Worm (Caenorhabditis elegans): ENCODE measurements around the gene rps-21.

Gene rps-21

DNA sequence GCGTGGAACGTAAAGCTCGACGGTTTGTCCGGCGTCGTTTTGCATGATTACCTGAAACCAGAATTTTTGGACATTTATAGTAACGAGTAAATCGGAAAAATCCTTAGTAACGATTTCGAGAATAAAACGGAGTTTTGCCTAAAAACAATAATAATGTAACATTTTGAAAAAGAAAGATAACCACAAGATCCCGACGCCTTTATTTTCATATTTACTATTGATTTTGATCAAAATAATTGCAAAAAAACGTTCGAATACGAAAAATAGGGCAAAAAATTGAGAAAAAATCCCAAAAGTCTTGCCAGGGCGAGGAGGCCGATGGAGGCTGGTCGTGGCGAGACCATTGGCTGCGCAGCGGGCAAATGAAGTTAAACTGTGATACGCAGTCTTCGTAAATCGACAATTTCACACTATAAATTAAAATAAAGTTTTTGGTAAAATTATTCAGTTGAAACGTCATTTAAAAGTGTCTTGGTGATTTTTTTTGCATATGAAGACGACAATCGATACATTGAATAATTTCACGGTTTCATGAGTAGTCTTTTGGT is at the start of gene rps-21:
Gene rps-21 (minus strand): TSS at position 51 of the 548 bp plus-strand sequence.
- peak; percentile 73 for TF ChIP-seq egl-27 (tag; optimal IDR thresholded peaks at IDR 0.05)
- peak; percentile 70 for TF ChIP-seq nhr-129 (tag; optimal IDR thresholded peaks at IDR 0.05)
- peak; percentile 67 for TF ChIP-seq sma-9 (GFP tag; optimal IDR thresholded peaks at IDR 0.05)
- no peak for TF ChIP-seq sma-9 (tag; optimal IDR thresholded peaks at IDR 0.05)
- no peak for TF ChIP-seq alr-1 (tag; optimal IDR thresholded peaks at IDR 0.05)
- TF ChIP-seq gmeb-1 (tag; optimal IDR thresholded peaks at IDR 0.05): peak; percentile 82
- peak; percentile 58 for TF ChIP-seq F13H6.1 (tag; optimal IDR thresholded peaks at IDR 0.05)
- TF ChIP-seq sma-3 (GFP tag; optimal IDR thresholded peaks at IDR 0.05): peak; percentile 84
- peak in 1 of 2 experiments; percentile 17 for TF ChIP-seq mdl-1 (tag; optimal IDR thresholded peaks at IDR 0.05)
- TF ChIP-seq elt-1 (tag; optimal IDR thresholded peaks at IDR 0.05): no peak
- no peak for TF ChIP-seq lin-39 (tag; optimal IDR thresholded peaks at IDR 0.05)
- peak; percentile 44 for TF ChIP-seq nhr-6 (tag; optimal IDR thresholded peaks at IDR 0.05)
- no peak for TF ChIP-seq mbf-1 (tag; optimal IDR thresholded peaks at IDR 0.05)
- TF ChIP-seq nhr-237 (tag; optimal IDR thresholded peaks at IDR 0.05): no peak
- TF ChIP-seq mab-5 (tag; optimal IDR thresholded peaks at IDR 0.05): peak; percentile 46
- no peak for TF ChIP-seq nhr-12 (tag; optimal IDR thresholded peaks at IDR 0.05)
- peak; percentile 94 for TF ChIP-seq unc-55 (GFP tag; optimal IDR thresholded peaks at IDR 0.05)
- TF ChIP-seq nhr-77 (tag; optimal IDR thresholded peaks at IDR 0.05): peak; percentile 46
- no peak for TF ChIP-seq nhr-10 (tag; optimal IDR thresholded peaks at IDR 0.05)
- no peak for TF ChIP-seq nhr-23 (tag; optimal IDR thresholded peaks at IDR 0.05)
- TF ChIP-seq ceh-82 (tag; optimal IDR thresholded peaks at IDR 0.05): no peak
- TF ChIP-seq nhr-11 (tag; optimal IDR thresholded peaks at IDR 0.05): no peak
- TF ChIP-seq lsy-2 (tag; optimal IDR thresholded peaks at IDR 0.05): peak; percentile 84 to 93
- peak; percentile 43 for TF ChIP-seq blmp-1 (tag; optimal IDR thresholded peaks at IDR 0.05; ENCODE audit: insufficient read depth)
- TF ChIP-seq dmd-4 (tag; optimal IDR thresholded peaks at IDR 0.05): no peak
- peak; percentile 46 for TF ChIP-seq sem-4 (tag; optimal IDR thresholded peaks at IDR 0.05)
- TF ChIP-seq ztf-1 (GFP tag; conservative IDR thresholded peaks at IDR 0.05): no peak
- no peak for TF ChIP-seq ztf-4 (tag; optimal IDR thresholded peaks at IDR 0.05)
- no peak for TF ChIP-seq unc-62 (GFP tag; optimal IDR thresholded peaks at IDR 0.05)
- peak; percentile 59 for TF ChIP-seq snpc-4 (tag; optimal IDR thresholded peaks at IDR 0.05)
- TF ChIP-seq zag-1 (tag; optimal IDR thresholded peaks at IDR 0.05): peak; percentile 38
- TF ChIP-seq ZK546.5 (tag; optimal IDR thresholded peaks at IDR 0.05): peak; percentile 74
- peak; percentile 80 for TF ChIP-seq lin-11 (tag; optimal IDR thresholded peaks at IDR 0.05)
- TF ChIP-seq Y55F3AM.14 (GFP tag; optimal IDR thresholded peaks at IDR 0.05): no peak
- TF ChIP-seq peb-1 (tag; optimal IDR thresholded peaks at IDR 0.05): no peak
- peak; percentile 91 for TF ChIP-seq lin-13 (GFP tag; optimal IDR thresholded peaks at IDR 0.05)
- no peak for TF ChIP-seq aly-2 (tag; optimal IDR thresholded peaks at IDR 0.05)
- TF ChIP-seq unc-39 (tag; optimal IDR thresholded peaks at IDR 0.05): no peak
- peak; percentile 85 for TF ChIP-seq R02D3.7 (tag; optimal IDR thresholded peaks at IDR 0.05)
- TF ChIP-seq elt-3 (tag; optimal IDR thresholded peaks at IDR 0.05): no peak
- TF ChIP-seq nhr-21 (tag; optimal IDR thresholded peaks at IDR 0.05): peak; percentile 57
- TF ChIP-seq ama-1 (optimal IDR thresholded peaks at IDR 0.05): no peak
- TF ChIP-seq ztf-11 (tag; optimal IDR thresholded peaks at IDR 0.05): no peak
- TF ChIP-seq crh-2 (tag; optimal IDR thresholded peaks at IDR 0.05): peak; percentile 79
- peak; percentile 37 for TF ChIP-seq ceh-16 (tag; optimal IDR thresholded peaks at IDR 0.05)
- peak; percentile 87 for TF ChIP-seq C34F6.9 (tag; optimal IDR thresholded peaks at IDR 0.05)
- peak; percentile 66 for TF ChIP-seq fos-1 (tag; optimal IDR thresholded peaks at IDR 0.05)
- no peak for TF ChIP-seq skn-1 (tag; optimal IDR thresholded peaks at IDR 0.05)
- peak; percentile 79 for TF ChIP-seq nhr-25 (tag; optimal IDR thresholded peaks at IDR 0.05)

Data from whole organism, L2 larva.